Worm (Caenorhabditis elegans) whole organism, young adult: Measurements from ENCODE around the gene str-47.

Experiments used
- B0019.2 ChIP-seq: fragments of 200-800 bp; sonication (Bioruptor generic); conservative IDR thresholded peaks from 2 replicates; pipeline ENCODE4 v1.3.6; 2022; ENCODE audit warnings: missing genetic modification reagents, missing genetic modification characterization, missing compliant biosample characterization
- B0261.1 ChIP-seq: sonication (generic microtip); optimal IDR thresholded peaks from 2 replicates; lab custom pipeline; 2016; ENCODE audit warnings: mild to moderate bottlenecking, missing genetic modification characterization, moderate library complexity, missing compliant biosample characterization
- F10E7.11 ChIP-seq: sonication (generic microtip); optimal IDR thresholded peaks from 2 replicates; lab custom pipeline; 2017; ENCODE audit warnings: mild to moderate bottlenecking, missing genetic modification characterization, moderate library complexity, missing compliant biosample characterization
- F33H1.4 ChIP-seq: fragments of 200-800 bp; sonication (Bioruptor generic); IDR thresholded peaks from 2 replicates; pipeline ENCODE4 v1.3.6; 2022; ENCODE audit warnings: missing genetic modification reagents, missing genetic modification characterization, missing compliant biosample characterization
- F49E8.2 ChIP-seq: sonication (generic microtip); optimal IDR thresholded peaks from 3 replicates; lab custom pipeline; 2017; ENCODE audit warnings: missing genetic modification characterization, mild to moderate bottlenecking, missing compliant biosample characterization, antibody characterized with exemption, moderate library complexity; ENCODE audit not compliant: insufficient read depth
- F57C9.4 ChIP-seq: sonication (generic microtip); optimal IDR thresholded peaks from 2 replicates; lab custom pipeline; 2017; ENCODE audit warnings: mild to moderate bottlenecking, missing genetic modification characterization, missing compliant biosample characterization
- T07F8.4 ChIP-seq: sonication (generic microtip); optimal IDR thresholded peaks from 2 replicates; lab custom pipeline; 2016; ENCODE audit warnings: mild to moderate bottlenecking, missing genetic modification characterization, moderate library complexity, missing compliant biosample characterization
- atf-7 ChIP-seq: sonication (generic microtip); optimal IDR thresholded peaks from 2 replicates; lab custom pipeline; 2017; ENCODE audit warnings: mild to moderate bottlenecking, missing genetic modification characterization, missing compliant biosample characterization
- attf-3 ChIP-seq: fragments of 200-800 bp; sonication (Bioruptor generic); conservative IDR thresholded peaks from 2 replicates; pipeline ENCODE4 v1.3.6; 2022; ENCODE audit warnings: missing genetic modification reagents, missing genetic modification characterization, missing compliant biosample characterization
- attf-5 ChIP-seq: fragments of 200-800 bp; sonication (Bioruptor generic); optimal IDR thresholded peaks from 2 replicates; lab custom pipeline; 2018; ENCODE audit warnings: mild to moderate bottlenecking, missing genetic modification characterization, missing compliant biosample characterization
- attf-6 ChIP-seq: fragments of 200-800 bp; sonication (Bioruptor generic); IDR thresholded peaks from 2 replicates; pipeline ENCODE4 v1.3.6; 2022; ENCODE audit warnings: missing genetic modification reagents, missing genetic modification characterization, missing compliant biosample characterization
- cebp-1 ChIP-seq, 2 experiments: fragments of 200-800 bp in 1 of 2; sonication (Bioruptor generic) in 1 of 2; sonication (generic microtip) in 1 of 2; IDR thresholded peaks in 1 of 2; optimal IDR thresholded peaks in 1 of 2; 2 replicates each; pipeline versions ENCODE4 v1.3.6 to Lab custom; 2017 to 2022; ENCODE audit warnings: missing compliant biosample characterization in 2 of 2, missing genetic modification characterization in 2 of 2, mild to moderate bottlenecking in 1 of 2, missing genetic modification reagents in 1 of 2, moderate library complexity in 1 of 2
- dox-1 ChIP-seq: fragments of 200-800 bp; sonication (Bioruptor generic); IDR thresholded peaks from 2 replicates; pipeline ENCODE4 v1.3.6; 2022; ENCODE audit warnings: missing genetic modification reagents, missing genetic modification characterization, missing compliant biosample characterization
- dpl-1 ChIP-seq: fragments of 150-350 bp; optimal IDR thresholded peaks from 2 replicates; lab custom pipeline; 2014; ENCODE audit warnings: missing biosample characterization, missing genetic modification reagents, missing genetic modification characterization
- egl-18 ChIP-seq: fragments of 200-800 bp; sonication (Bioruptor generic); IDR thresholded peaks from 2 replicates; pipeline ENCODE4 v1.3.6; 2022; ENCODE audit warnings: missing genetic modification reagents, missing genetic modification characterization, missing compliant biosample characterization
- ekl-4 ChIP-seq: fragments of 200-800 bp; sonication (Bioruptor generic); IDR thresholded peaks from 2 replicates; pipeline ENCODE4 v1.3.6; 2022; ENCODE audit warnings: missing genetic modification reagents, missing genetic modification characterization, missing compliant biosample characterization
- hmg-1.2 ChIP-seq: fragments of 200-800 bp; sonication (Bioruptor generic); IDR thresholded peaks from 2 replicates; pipeline ENCODE4 v1.3.6; 2022; ENCODE audit warnings: missing genetic modification reagents, missing genetic modification characterization, missing compliant biosample characterization
- hmg-20 ChIP-seq: fragments of 200-800 bp; sonication (Bioruptor generic); IDR thresholded peaks from 2 replicates; pipeline ENCODE4 v1.3.6; 2022; ENCODE audit warnings: missing genetic modification reagents, missing genetic modification characterization, missing compliant biosample characterization
- madf-8 ChIP-seq: fragments of 200-800 bp; sonication (Bioruptor generic); conservative IDR thresholded peaks from 2 replicates; pipeline ENCODE4 v1.3.6; 2022; ENCODE audit warnings: missing genetic modification reagents, missing genetic modification characterization, missing compliant biosample characterization
- mel-28 ChIP-seq: sonication (generic microtip); optimal IDR thresholded peaks from 2 replicates; lab custom pipeline; 2016; ENCODE audit warnings: borderline replicate concordance, mild to moderate bottlenecking, missing genetic modification characterization, missing compliant biosample characterization
- nfya-1 ChIP-seq: sonication (generic microtip); optimal IDR thresholded peaks from 2 replicates; lab custom pipeline; 2017; ENCODE audit warnings: antibody characterized with exemption, missing compliant biosample characterization, missing genetic modification characterization, borderline replicate concordance; ENCODE audit not compliant: insufficient read depth
- nfyb-1 ChIP-seq: fragments of 200-800 bp; sonication (Bioruptor generic); IDR thresholded peaks from 2 replicates; pipeline ENCODE4 v1.3.6; 2022; ENCODE audit warnings: missing genetic modification reagents, missing genetic modification characterization, missing compliant biosample characterization
- nhr-120 ChIP-seq: fragments of 200-800 bp; sonication (Bioruptor generic); IDR thresholded peaks from 2 replicates; pipeline ENCODE4 v1.3.6; 2022; ENCODE audit warnings: missing genetic modification characterization, missing compliant biosample characterization
- pha-4 ChIP-seq: fragments of 150-350 bp; sonication (generic microtip); optimal IDR thresholded peaks from 2 replicates; lab custom pipeline; 2014; ENCODE audit warnings: missing biosample characterization, missing genetic modification reagents, missing genetic modification characterization
- rec-8 ChIP-seq, 2 experiments: sonication (generic microtip); optimal IDR thresholded peaks; 2 replicates each; lab custom pipeline; 2016; ENCODE audit warnings: mild to moderate bottlenecking in 2 of 2, missing genetic modification characterization in 2 of 2, missing genetic modification reagents in 2 of 2, missing genotype in 2 of 2, missing biosample characterization in 1 of 2, missing compliant biosample characterization in 1 of 2, moderate library complexity in 1 of 2
- sea-2 ChIP-seq: fragments of 200-800 bp; sonication (Bioruptor generic); IDR thresholded peaks from 2 replicates; pipeline ENCODE4 v1.3.6; 2022; ENCODE audit warnings: missing genetic modification characterization, missing compliant biosample characterization
- snpc-1.1 ChIP-seq: sonication (generic microtip); optimal IDR thresholded peaks from 2 replicates; lab custom pipeline; 2017; ENCODE audit warnings: missing genetic modification characterization, mild to moderate bottlenecking, missing compliant biosample characterization, antibody characterized with exemption, moderate library complexity, missing genotype, missing genetic modification reagents; ENCODE audit not compliant: insufficient read depth
- tbx-9 ChIP-seq: sonication (generic microtip); optimal IDR thresholded peaks from 2 replicates; lab custom pipeline; 2016; ENCODE audit warnings: borderline replicate concordance, missing genetic modification characterization, inconsistent platforms, missing compliant biosample characterization
- unc-62 ChIP-seq: fragments of 150-350 bp; optimal IDR thresholded peaks from 2 replicates; lab custom pipeline; 2014; ENCODE audit warnings: missing biosample characterization, missing genetic modification reagents, missing genetic modification characterization
- zim-3 ChIP-seq: sonication (generic microtip); optimal IDR thresholded peaks from 2 replicates; lab custom pipeline; 2017; ENCODE audit warnings: mild to moderate bottlenecking, missing genetic modification characterization, moderate library complexity, missing compliant biosample characterization

The str-47 gene

DNA sequence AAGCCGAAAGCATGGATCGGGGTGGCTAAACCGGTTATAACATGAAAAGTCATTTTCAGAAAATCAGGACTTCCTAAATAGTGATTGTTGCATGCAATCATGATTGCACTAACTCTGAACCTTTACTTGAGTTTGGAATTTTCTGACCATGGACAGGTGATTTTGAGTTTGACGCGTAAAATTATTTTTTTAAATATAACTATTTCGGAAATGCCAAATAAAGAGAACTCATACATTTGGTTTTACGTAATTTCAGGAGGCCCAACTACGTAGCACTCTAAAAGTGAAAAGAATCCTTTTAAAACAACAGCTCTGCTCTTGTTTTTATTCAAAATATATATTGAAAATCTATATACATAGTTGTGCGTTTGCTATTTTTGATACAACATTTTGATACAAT lies 6.2 kb downstream of the str-47 start, which contains the start of gene srh-234:
Gene srh-234 (minus strand): TSS at position 101 of the 400 bp plus-strand sequence.
- no peak for TF ChIP-seq attf-5 (GFP tag; lab: Kevin White, UChicago)
- TF ChIP-seq F10E7.11 (tag; lab: Kevin White, UChicago): no peak
- TF ChIP-seq rec-8 (tag; optimal IDR thresholded peaks at IDR 0.05; lab: Kevin White, UChicago): no peak

DNA sequence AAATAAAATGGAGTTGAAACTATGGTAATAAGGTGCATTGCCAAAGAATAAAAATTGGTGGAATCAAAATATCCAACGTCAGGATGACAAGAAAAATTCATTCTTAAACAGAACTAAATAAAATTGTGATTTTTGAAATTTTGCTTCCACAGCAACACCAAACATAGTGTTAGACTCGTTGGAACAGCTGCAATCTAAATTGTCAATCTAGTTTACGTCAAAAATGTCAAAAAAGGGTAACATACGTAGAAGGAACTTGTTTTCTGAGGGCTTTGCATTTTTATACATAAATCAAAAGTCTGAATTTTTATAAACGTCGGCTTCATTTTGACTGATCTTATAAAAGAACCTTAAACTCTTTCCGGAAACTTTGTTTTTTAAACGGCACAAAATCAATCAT lies 8.0 kb downstream of the str-47 start, which contains the start of gene srh-200:
Gene srh-200 (minus strand): TSS at position 101 of the 400 bp plus-strand sequence.
- TF ChIP-seq F57C9.4 (tag; lab: Kevin White, UChicago) (no peak), ekl-4 (no peak), cebp-1 (GFP tag; IDR thresholded peaks at IDR 0.05; lab: Robert Waterston, UW) (no peak), cebp-1 (tag; optimal IDR thresholded peaks at IDR 0.05; lab: Kevin White, UChicago) (no peak), B0019.2 (GFP tag; lab: Robert Waterston, UW) (no peak), nfyb-1 (GFP tag; lab: Robert Waterston, UW) (no peak), B0261.1 (no peak), zim-3 (tag; lab: Kevin White, UChicago) (no peak), atf-7 (tag; lab: Kevin White, UChicago) (no peak), dpl-1 (GFP tag; lab: Kevin White, UChicago) (no peak), nhr-120 (GFP tag; lab: Robert Waterston, UW) (no peak), F49E8.2 (no peak), pha-4 (no peak)

DNA sequence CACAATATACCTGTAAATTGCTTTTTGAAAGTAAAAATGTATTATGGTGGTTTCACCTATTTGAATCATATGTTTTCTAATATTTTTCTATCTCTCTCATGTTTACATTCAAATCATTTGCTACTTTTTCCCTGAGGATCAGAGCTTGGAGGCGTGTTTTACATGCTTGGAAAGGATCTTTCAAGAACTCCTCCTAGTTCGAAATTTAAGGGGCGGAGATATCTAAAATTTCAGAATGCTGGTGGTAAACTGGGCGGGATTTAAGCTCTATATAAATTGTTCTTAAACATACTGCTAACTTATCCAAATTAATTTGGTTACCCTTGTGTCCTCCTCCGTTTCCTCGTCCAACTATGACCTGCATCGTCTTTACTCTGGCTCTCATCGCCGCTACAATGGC lies 22.4 kb downstream of the str-47 start, which contains the start of gene C12D5.5:
Gene C12D5.5 (plus strand): TSS at position 301 of the 400 bp plus-strand sequence.
- TF ChIP-seq T07F8.4 (no peak), hmg-1.2 (GFP tag; lab: Robert Waterston, UW) (no peak), hmg-20 (GFP tag; lab: Robert Waterston, UW) (no peak), snpc-1.1 (tag; lab: Kevin White, UChicago) (no peak), mel-28 (tag; lab: Kevin White, UChicago) (no peak), tbx-9 (no peak), atf-7 (tag; lab: Kevin White, UChicago) (no peak), nfya-1 (tag; lab: Kevin White, UChicago) (no peak), dox-1 (GFP tag; lab: Robert Waterston, UW) (no peak), F49E8.2 (no peak), unc-62 (GFP tag; lab: Kevin White, UChicago) (no peak)

DNA sequence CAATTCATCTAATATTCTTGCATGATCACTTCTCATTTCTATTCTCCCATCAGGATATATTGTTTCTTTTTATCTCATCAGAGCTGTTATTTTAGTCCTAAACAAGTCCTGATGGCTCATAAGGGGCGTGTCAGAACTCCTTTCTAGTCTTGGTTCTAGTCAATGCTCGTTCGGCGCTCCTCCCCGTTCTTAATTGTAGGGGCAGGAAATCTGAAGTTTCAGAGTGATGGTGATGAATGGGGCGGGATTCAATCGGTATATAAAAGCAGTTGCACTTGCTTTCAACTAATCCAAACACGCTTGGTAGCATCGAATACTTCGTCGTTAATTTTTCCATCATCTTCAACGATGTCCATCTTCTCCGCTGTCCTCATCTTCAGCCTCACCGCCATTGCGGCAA lies 26.7 kb downstream of the str-47 start, which contains the start of gene C12D5.4:
Gene C12D5.4 (plus strand): TSS at position 301 of the 400 bp plus-strand sequence.
- TF ChIP-seq egl-18 (GFP tag; lab: Robert Waterston, UW) (no peak), sea-2 (GFP tag; lab: Robert Waterston, UW) (no peak)

DNA sequence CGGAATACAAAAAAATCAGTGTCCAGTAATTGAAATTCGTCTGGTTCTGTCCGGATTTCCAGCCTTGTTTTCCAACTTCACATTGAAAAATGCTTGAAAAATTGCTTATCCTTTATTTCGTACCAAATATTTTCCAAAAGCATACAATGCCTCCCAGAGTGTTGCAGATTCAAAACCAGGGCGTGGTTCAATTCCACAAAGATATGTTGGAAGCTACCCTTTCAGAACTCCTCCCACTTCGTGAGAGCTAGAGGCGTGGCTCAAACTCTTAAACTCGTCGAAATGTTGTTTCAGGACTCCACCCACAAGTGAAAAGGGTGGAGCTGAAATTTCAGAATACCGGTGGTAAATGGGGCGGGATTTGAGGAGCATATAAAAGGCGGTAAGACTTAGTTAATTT lies 30.4 kb downstream of the str-47 start, which contains the start of gene C12D5.3:
Gene C12D5.3 (plus strand): TSS at position 301 of the 400 bp plus-strand sequence.
- TF ChIP-seq madf-8 (GFP tag; lab: Robert Waterston, UW) (no peak), F33H1.4 (GFP tag; lab: Robert Waterston, UW) (no peak), attf-3 (GFP tag; lab: Robert Waterston, UW) (no peak), tbx-9 (no peak), mel-28 (tag; lab: Kevin White, UChicago) (no peak), attf-6 (GFP tag; lab: Robert Waterston, UW) (no peak)
